Fruit fly (Drosophila melanogaster): Measurements from ENCODE around the gene CG15760.

Gene CG15760

DNA sequence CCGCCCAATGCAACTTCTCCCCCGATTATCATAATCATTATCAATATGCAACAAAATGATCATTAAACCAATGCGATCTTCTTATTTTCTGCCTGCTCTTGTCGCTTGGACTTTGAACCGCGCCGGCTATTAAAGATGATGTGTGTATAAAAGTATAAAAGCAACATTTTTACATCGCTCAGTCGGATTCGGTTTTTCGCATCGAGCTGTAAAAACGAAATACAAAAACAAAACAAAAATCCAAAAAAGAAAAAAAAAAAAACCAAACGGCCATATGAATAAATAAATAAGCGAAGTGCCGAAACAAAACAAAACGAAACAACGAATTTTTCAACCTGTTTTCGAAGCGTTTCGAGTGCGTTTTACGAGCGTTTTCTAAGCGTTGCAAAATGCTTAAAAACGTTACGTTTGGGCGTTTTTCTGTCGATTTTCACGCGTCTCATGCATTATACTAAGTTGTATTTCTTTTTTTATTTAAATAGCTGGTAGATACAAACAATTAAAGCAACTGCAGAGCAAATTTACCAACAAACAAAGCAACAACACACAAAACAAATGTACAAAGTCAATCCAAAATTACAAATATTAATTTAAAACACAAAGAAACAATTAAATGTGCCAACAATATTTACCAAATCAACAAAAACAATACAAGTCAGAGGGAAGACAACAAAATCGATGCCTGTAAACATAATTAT, 24.7 kb upstream of the CG15760 start (continued):
- TF ChIP-seq bbx (GFP tag; IDR thresholded peaks at IDR 0.05; ENCODE audit: partially characterized antibody) (no peak), hkb (optimal IDR thresholded peaks at IDR 0.05) (no peak), hkb (GFP tag; IDR thresholded peaks at IDR 0.05) (no peak), CG15696 (tag; optimal IDR thresholded peaks at IDR 0.05) (no peak), salm (tag; optimal IDR thresholded peaks at IDR 0.05) (no peak), lola (GFP tag; optimal IDR thresholded peaks at IDR 0.05) (peak in 1 of 3 experiments; percentile 2), CG7556 (GFP tag; optimal IDR thresholded peaks at IDR 0.05) (peak; percentile 21), HLH54F (GFP tag; optimal IDR thresholded peaks at IDR 0.05) (no peak), PHDP (tag; optimal IDR thresholded peaks at IDR 0.05) (peak; percentile 65), lab (GFP tag; optimal IDR thresholded peaks at IDR 0.05) (peak; percentile 51), CG2875 (GFP tag; optimal IDR thresholded peaks at IDR 0.05) (peak; percentile 69), CG1529 (GFP tag; optimal IDR thresholded peaks at IDR 0.05) (peak; percentile 25), CG15269 (tag; optimal IDR thresholded peaks at IDR 0.05) (peak; percentile 52), HHEX (GFP tag; optimal IDR thresholded peaks at IDR 0.05) (peak; percentile 28), trem (tag; optimal IDR thresholded peaks at IDR 0.05) (peak; percentile 12), CG31441 (GFP tag; IDR thresholded peaks at IDR 0.05) (peak; percentile 47), BtbVII (GFP tag; optimal IDR thresholded peaks at IDR 0.05) (peak; percentile 32), grn (GFP tag; optimal IDR thresholded peaks at IDR 0.05) (peak; percentile 16), CG14710 (tag; optimal IDR thresholded peaks at IDR 0.05) (peak; percentile 43), CG7987 (GFP tag; optimal IDR thresholded peaks at IDR 0.05) (peak; percentile 22), CG8388 (GFP tag; optimal IDR thresholded peaks at IDR 0.05) (peak; percentile 13), gsb (GFP tag; IDR thresholded peaks at IDR 0.05) (no peak), CoRest (tag; optimal IDR thresholded peaks at IDR 0.05) (peak; percentile 49), CG2678 (tag; optimal IDR thresholded peaks at IDR 0.05) (peak; percentile 63), CG15601 (tag; optimal IDR thresholded peaks at IDR 0.05) (peak; percentile 10), Fer1 (GFP tag; optimal IDR thresholded peaks at IDR 0.05) (peak; percentile 32), mam (GFP tag; optimal IDR thresholded peaks at IDR 0.05) (no peak), zen2 (GFP tag; IDR thresholded peaks at IDR 0.05; ENCODE audit: partially characterized antibody) (no peak), Sox100B (GFP tag; optimal IDR thresholded peaks at IDR 0.05) (peak; percentile 43), Lhr (GFP tag; optimal IDR thresholded peaks at IDR 0.05) (peak; percentile 18), CG4404 (GFP tag; IDR thresholded peaks at IDR 0.05) (no peak), CG6175 (GFP tag; IDR thresholded peaks at IDR 0.05) (no peak), fd96Cb (tag; optimal IDR thresholded peaks at IDR 0.05) (peak; percentile 40), CG7745 (tag; optimal IDR thresholded peaks at IDR 0.05) (no peak), chm (GFP tag; IDR thresholded peaks at IDR 0.05) (no peak), Ada2b (GFP tag; IDR thresholded peaks at IDR 0.05) (no peak), CG1603 (tag; optimal IDR thresholded peaks at IDR 0.05) (peak; percentile 12), CG12659 (GFP tag; optimal IDR thresholded peaks at IDR 0.05) (peak; percentile 16), dmrt99B (tag; optimal IDR thresholded peaks at IDR 0.05) (peak; percentile 47), CG7839 (tag; optimal IDR thresholded peaks at IDR 0.05) (peak; percentile 40), sc (optimal IDR thresholded peaks at IDR 0.05) (no peak), sc (GFP tag; optimal IDR thresholded peaks at IDR 0.05) (peak; percentile 59), CG13624 (GFP tag; optimal IDR thresholded peaks at IDR 0.05) (no peak), CG17568 (GFP tag; optimal IDR thresholded peaks at IDR 0.05) (peak; percentile 63)
